Worm (Caenorhabditis elegans) whole organism, L4/young adult: ENCODE measurements around the gene sri-25.

Experiments
- dao-5 ChIP-seq: sonication (generic microtip); optimal IDR thresholded peaks from 2 replicates; lab custom pipeline; 2016; ENCODE audit warnings: missing genotype, missing genetic modification characterization, moderate library complexity, missing compliant biosample characterization
- him-1 ChIP-seq: sonication (generic microtip); optimal IDR thresholded peaks from 2 replicates; lab custom pipeline; 2016; ENCODE audit warnings: missing genotype, missing genetic modification reagents, missing genetic modification characterization, missing compliant biosample characterization

DNA sequence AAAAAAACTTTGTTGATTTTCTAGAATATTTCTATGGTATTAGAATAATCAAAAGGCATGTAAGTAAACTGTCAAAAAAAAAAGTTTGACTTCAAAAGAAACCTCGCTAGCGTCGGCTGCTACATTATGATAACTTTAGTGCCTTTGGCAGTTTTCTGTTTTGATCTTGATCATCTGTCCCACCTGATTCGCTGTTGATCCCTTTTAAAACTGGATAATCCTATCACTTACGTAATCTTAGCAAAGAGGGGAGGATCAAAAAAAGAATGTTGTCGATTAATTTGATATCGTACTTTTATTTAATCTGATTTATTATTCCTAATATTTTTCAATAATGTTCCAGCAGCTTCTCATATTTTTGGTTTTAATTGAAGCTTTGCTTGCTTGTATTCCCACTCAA lies 43.1 kb downstream of the sri-25 start, which contains the start of gene M01B2.8:
- TF ChIP-seq dao-5 (no peak), him-1 (tag; lab: Kevin White, UChicago) (no peak)
